Worm (Caenorhabditis elegans) whole organism, L3 larva: ENCODE results near the gene dohh-1.

Experiments used
- aly-2 ChIP-seq: fragments of 150-350 bp; optimal IDR thresholded peaks from 2 replicates; lab custom pipeline; 2014; ENCODE audit warnings: missing biosample characterization, missing genetic modification characterization
- ama-1 ChIP-seq: fragments of 150-350 bp; optimal IDR thresholded peaks from 2 replicates; lab custom pipeline; 2018
- ceh-16 ChIP-seq: sonication (generic microtip); optimal IDR thresholded peaks from 2 replicates; lab custom pipeline; 2017; ENCODE audit warnings: missing biosample characterization, missing genetic modification characterization
- eor-1 ChIP-seq, 2 experiments: fragments of 150-350 bp; optimal IDR thresholded peaks; 2 replicates each; lab custom pipeline; 2014 to 2018; ENCODE audit warnings: missing biosample characterization in 2 of 2, missing genetic modification characterization in 2 of 2
- jun-1 ChIP-seq: fragments of 150-350 bp; optimal IDR thresholded peaks from 2 replicates; lab custom pipeline; 2014; ENCODE audit warnings: missing biosample characterization, missing genetic modification reagents, missing genetic modification characterization
- lin-39 ChIP-seq: fragments of 150-350 bp; optimal IDR thresholded peaks from 2 replicates; lab custom pipeline; 2018; ENCODE audit warnings: missing biosample characterization, missing genetic modification reagents, missing genetic modification characterization
- nhr-25 ChIP-seq: sonication (generic microtip); optimal IDR thresholded peaks from 2 replicates; lab custom pipeline; 2017; ENCODE audit warnings: missing biosample characterization, missing genetic modification characterization
- nhr-28 ChIP-seq: fragments of 150-350 bp; optimal IDR thresholded peaks from 2 replicates; lab custom pipeline; 2014; ENCODE audit warnings: missing biosample characterization, missing genetic modification characterization
- nhr-77 ChIP-seq: fragments of 150-350 bp; optimal IDR thresholded peaks from 2 replicates; lab custom pipeline; 2014; ENCODE audit warnings: missing biosample characterization, missing genetic modification characterization
- tbx-2 ChIP-seq: sonication (generic microtip); optimal IDR thresholded peaks from 2 replicates; lab custom pipeline; 2016; ENCODE audit warnings: mild to moderate bottlenecking, missing genetic modification characterization, missing compliant biosample characterization
- unc-39 ChIP-seq: sonication (generic microtip); optimal IDR thresholded peaks from 4 replicates; lab custom pipeline; 2017; ENCODE audit warnings: missing biosample characterization, missing genetic modification characterization
- zag-1 ChIP-seq: fragments of 150-350 bp; optimal IDR thresholded peaks from 2 replicates; lab custom pipeline; 2014; ENCODE audit warnings: missing biosample characterization, missing genetic modification characterization

DNA sequence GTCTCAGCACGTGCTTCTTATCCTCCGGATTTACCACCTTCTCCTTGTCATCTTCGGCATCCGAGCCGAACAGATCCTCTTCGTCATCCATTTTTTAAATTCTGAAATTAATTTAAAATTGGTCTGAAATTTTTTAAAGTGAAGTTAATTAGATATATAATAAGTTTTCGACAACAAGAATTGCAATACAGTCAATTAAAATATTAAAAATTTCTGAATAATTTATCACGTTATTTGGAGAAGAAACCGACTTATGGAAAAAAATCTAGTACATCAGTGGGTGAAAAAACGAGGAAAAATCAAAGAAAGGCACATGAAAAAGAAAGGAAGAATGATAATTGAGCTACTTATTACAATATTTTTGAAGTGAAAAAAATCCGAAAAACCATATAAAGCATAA lies 25.8 kb downstream of the dohh-1 start, which contains the start of gene taf-13:
- TF ChIP-seq tbx-2 (tag; lab: Kevin White, UChicago) (no peak), nhr-25 (no peak), eor-1 (tag; optimal IDR thresholded peaks at IDR 0.05; lab: Kevin White, UChicago) (no peak), jun-1 (tag; lab: Kevin White, UChicago) (no peak), nhr-77 (tag; lab: Kevin White, UChicago) (no peak), lin-39 (tag; lab: Kevin White, UChicago) (no peak), zag-1 (tag; lab: Kevin White, UChicago) (no peak), unc-39 (tag; lab: Kevin White, UChicago) (no peak), nhr-28 (tag; lab: Kevin White, UChicago) (no peak), ama-1 (lab: Kevin White, UChicago) (no peak), aly-2 (tag; lab: Kevin White, UChicago) (no peak), ceh-16 (tag; lab: Kevin White, UChicago) (no peak)
